Worm (Caenorhabditis elegans) whole organism, L2 larva: ENCODE data around the gene Y71H2AM.20.

Source experiments
- C34F6.9 ChIP-seq: fragments of 150-350 bp; optimal IDR thresholded peaks from 2 replicates; lab custom pipeline; 2014; ENCODE audit warnings: missing biosample characterization, missing genetic modification characterization
- F13H6.1 ChIP-seq: sonication (generic microtip); optimal IDR thresholded peaks from 2 replicates; lab custom pipeline; 2016; ENCODE audit warnings: missing genetic modification characterization, missing compliant biosample characterization
- R02D3.7 ChIP-seq: fragments of 150-350 bp; optimal IDR thresholded peaks from 2 replicates; lab custom pipeline; 2014; ENCODE audit warnings: missing biosample characterization, missing genetic modification characterization
- ZK546.5 ChIP-seq: sonication (generic microtip); optimal IDR thresholded peaks from 2 replicates; lab custom pipeline; 2017; ENCODE audit warnings: missing biosample characterization, missing genetic modification characterization
- alr-1 ChIP-seq: fragments of 150-350 bp; optimal IDR thresholded peaks from 2 replicates; lab custom pipeline; 2014; ENCODE audit warnings: missing biosample characterization, missing genetic modification characterization
- aly-2 ChIP-seq: fragments of 150-350 bp; optimal IDR thresholded peaks from 2 replicates; lab custom pipeline; 2014; ENCODE audit warnings: missing biosample characterization, missing genetic modification characterization
- ama-1 ChIP-seq: fragments of 150-350 bp; optimal IDR thresholded peaks from 2 replicates; lab custom pipeline; 2018; ENCODE audit warnings: inconsistent platforms
- ceh-16 ChIP-seq: fragments of 150-350 bp; optimal IDR thresholded peaks from 2 replicates; lab custom pipeline; 2014; ENCODE audit warnings: missing biosample characterization, missing genetic modification characterization
- ceh-82 ChIP-seq: fragments of 150-350 bp; optimal IDR thresholded peaks from 2 replicates; lab custom pipeline; 2014; ENCODE audit warnings: missing biosample characterization, missing genetic modification characterization
- crh-2 ChIP-seq: sonication (generic microtip); optimal IDR thresholded peaks from 2 replicates; lab custom pipeline; 2017; ENCODE audit warnings: missing biosample characterization, missing genetic modification characterization
- dmd-4 ChIP-seq: sonication (generic microtip); optimal IDR thresholded peaks from 2 replicates; lab custom pipeline; 2017; ENCODE audit warnings: missing biosample characterization, missing genetic modification characterization
- egl-27 ChIP-seq: sonication (generic microtip); optimal IDR thresholded peaks from 3 replicates; lab custom pipeline; 2017; ENCODE audit warnings: missing biosample characterization, missing genetic modification reagents, missing genetic modification characterization
- elt-1 ChIP-seq: fragments of 150-350 bp; optimal IDR thresholded peaks from 2 replicates; lab custom pipeline; 2014; ENCODE audit warnings: missing biosample characterization, missing genetic modification characterization
- fos-1 ChIP-seq: fragments of 150-350 bp; optimal IDR thresholded peaks from 2 replicates; lab custom pipeline; 2014; ENCODE audit warnings: missing biosample characterization, missing genetic modification characterization
- gmeb-1 ChIP-seq: fragments of 150-350 bp; optimal IDR thresholded peaks from 2 replicates; lab custom pipeline; 2014; ENCODE audit warnings: missing biosample characterization, missing genetic modification characterization
- lin-39 ChIP-seq: fragments of 150-350 bp; optimal IDR thresholded peaks from 2 replicates; lab custom pipeline; 2014; ENCODE audit warnings: missing biosample characterization, missing genetic modification reagents, missing genetic modification characterization
- lsy-2 ChIP-seq, 2 experiments: fragments of 150-350 bp in 1 of 2; sonication (generic microtip) in 1 of 2; optimal IDR thresholded peaks; 2 replicates each; lab custom pipeline; 2014 to 2017; ENCODE audit warnings: missing biosample characterization in 2 of 2, missing genetic modification characterization in 2 of 2
- mab-5 ChIP-seq: fragments of 150-350 bp; optimal IDR thresholded peaks from 2 replicates; lab custom pipeline; 2014; ENCODE audit warnings: missing biosample characterization, missing genetic modification characterization
- mbf-1 ChIP-seq: sonication (generic microtip); optimal IDR thresholded peaks from 2 replicates; lab custom pipeline; 2017; ENCODE audit warnings: missing biosample characterization, missing genetic modification characterization
- mdl-1 ChIP-seq, 2 experiments: fragments of 150-350 bp in 1 of 2; sonication (generic microtip) in 1 of 2; optimal IDR thresholded peaks; 2 replicates each; lab custom pipeline; 2017; ENCODE audit warnings: missing biosample characterization in 2 of 2, missing genetic modification characterization in 2 of 2
- nhr-11 ChIP-seq: fragments of 150-350 bp; optimal IDR thresholded peaks from 2 replicates; lab custom pipeline; 2014; ENCODE audit warnings: missing biosample characterization, missing genetic modification characterization
- nhr-12 ChIP-seq: fragments of 150-350 bp; optimal IDR thresholded peaks from 2 replicates; lab custom pipeline; 2014; ENCODE audit warnings: missing biosample characterization, missing genetic modification characterization
- nhr-129 ChIP-seq: fragments of 150-350 bp; optimal IDR thresholded peaks from 2 replicates; lab custom pipeline; 2014; ENCODE audit warnings: missing biosample characterization, missing genetic modification characterization
- nhr-21 ChIP-seq: fragments of 150-350 bp; optimal IDR thresholded peaks from 2 replicates; lab custom pipeline; 2014; ENCODE audit warnings: missing biosample characterization, missing genetic modification characterization
- nhr-23 ChIP-seq: fragments of 150-350 bp; optimal IDR thresholded peaks from 2 replicates; lab custom pipeline; 2014; ENCODE audit warnings: missing biosample characterization, missing genetic modification reagents, missing genetic modification characterization
- nhr-237 ChIP-seq: fragments of 150-350 bp; optimal IDR thresholded peaks from 2 replicates; lab custom pipeline; 2014; ENCODE audit warnings: missing biosample characterization, missing genetic modification characterization
- nhr-25 ChIP-seq: fragments of 150-350 bp; sonication (generic microtip); optimal IDR thresholded peaks from 3 replicates; lab custom pipeline; 2014; ENCODE audit warnings: missing biosample characterization, missing genetic modification characterization
- nhr-6 ChIP-seq: fragments of 150-350 bp; optimal IDR thresholded peaks from 2 replicates; lab custom pipeline; 2014; ENCODE audit warnings: missing biosample characterization, missing genetic modification characterization
- peb-1 ChIP-seq: fragments of 150-350 bp; optimal IDR thresholded peaks from 2 replicates; lab custom pipeline; 2014; ENCODE audit warnings: missing biosample characterization, missing genetic modification characterization
- sem-4 ChIP-seq: fragments of 150-350 bp; optimal IDR thresholded peaks from 2 replicates; lab custom pipeline; 2014; ENCODE audit warnings: missing biosample characterization, missing genetic modification reagents, missing genetic modification characterization
- skn-1 ChIP-seq: sonication (generic microtip); optimal IDR thresholded peaks from 2 replicates; lab custom pipeline; 2017; ENCODE audit warnings: missing biosample characterization, missing genetic modification characterization
- sma-3 ChIP-seq: sonication (generic microtip); optimal IDR thresholded peaks from 2 replicates; lab custom pipeline; 2016; ENCODE audit warnings: missing genetic modification reagents, missing genetic modification characterization, missing compliant biosample characterization
- sma-9 ChIP-seq, 2 experiments: fragments of 150-350 bp in 1 of 2; sonication (generic microtip) in 1 of 2; optimal IDR thresholded peaks; 2 replicates each; lab custom pipeline; 2014 to 2016; ENCODE audit warnings: missing genetic modification characterization in 2 of 2, mild to moderate bottlenecking in 1 of 2, missing biosample characterization in 1 of 2, missing compliant biosample characterization in 1 of 2, missing genetic modification reagents in 1 of 2, moderate library complexity in 1 of 2
- snpc-4 ChIP-seq: fragments of 150-350 bp; optimal IDR thresholded peaks from 2 replicates; lab custom pipeline; 2014; ENCODE audit warnings: missing biosample characterization, missing genetic modification characterization
- unc-39 ChIP-seq: fragments of 150-350 bp; optimal IDR thresholded peaks from 2 replicates; lab custom pipeline; 2014; ENCODE audit warnings: missing biosample characterization, missing genetic modification characterization
- unc-62 ChIP-seq: fragments of 150-350 bp; optimal IDR thresholded peaks from 2 replicates; lab custom pipeline; 2014; ENCODE audit warnings: missing biosample characterization, missing genetic modification reagents, missing genetic modification characterization
- zag-1 ChIP-seq: fragments of 150-350 bp; optimal IDR thresholded peaks from 2 replicates; lab custom pipeline; 2014; ENCODE audit warnings: missing biosample characterization, missing genetic modification characterization
- ztf-11 ChIP-seq: sonication (generic microtip); optimal IDR thresholded peaks from 2 replicates; lab custom pipeline; 2017; ENCODE audit warnings: missing biosample characterization, missing genetic modification characterization
- ztf-4 ChIP-seq: fragments of 150-350 bp; optimal IDR thresholded peaks from 2 replicates; lab custom pipeline; 2014; ENCODE audit warnings: missing biosample characterization, missing genetic modification characterization

The Y71H2AM.20 gene

ce11 chrIII:2795442-2796023 lies 9.8 kb upstream of the Y71H2AM.20 start:
- TF ChIP-seq peb-1 (tag; lab: Kevin White, UChicago) (no peak), egl-27 (no peak)

ce11 chrIII:2794057-2794456 lies 8.3 kb upstream of the Y71H2AM.20 start:
- TF ChIP-seq fos-1 (tag; lab: Kevin White, UChicago), result no peak
- TF ChIP-seq nhr-23 (tag; lab: Kevin White, UChicago), result no peak
- TF ChIP-seq nhr-25 (tag; lab: Kevin White, UChicago), result no peak
- TF ChIP-seq mdl-1 (tag; optimal IDR thresholded peaks at IDR 0.05; lab: Kevin White, UChicago), result no peak
- TF ChIP-seq F13H6.1 (tag; lab: Kevin White, UChicago), result no peak
- TF ChIP-seq unc-62 (GFP tag; lab: Kevin White, UChicago), result no peak
- TF ChIP-seq nhr-237 (tag; lab: Kevin White, UChicago), result no peak
- TF ChIP-seq ama-1 (lab: Kevin White, UChicago), result no peak
- no peak for TF ChIP-seq nhr-129 (tag; lab: Kevin White, UChicago)
- no peak for TF ChIP-seq snpc-4
- no peak for TF ChIP-seq nhr-11
- no peak for TF ChIP-seq nhr-6 (tag; lab: Kevin White, UChicago)
- TF ChIP-seq, all 48 proteins: peak for 0

ce11 chrIII:2787979-2788491 lies 2.3 kb upstream of the Y71H2AM.20 start, which contains the start of gene tbcc-1:
Gene tbcc-1 (plus strand): TSS chrIII:2788441.
- no peak for TF ChIP-seq C34F6.9 (tag; lab: Kevin White, UChicago)
- no peak for TF ChIP-seq unc-62 (GFP tag; lab: Kevin White, UChicago)
- TF ChIP-seq, all 48 proteins: peak for 0

- peak; percentile 29 for TF ChIP-seq sma-3
- no peak for TF ChIP-seq nhr-6 (tag; lab: Kevin White, UChicago)
- TF ChIP-seq lsy-2 (tag; optimal IDR thresholded peaks at IDR 0.05; lab: Kevin White, UChicago), result peak in 1 of 2 experiments; percentile 13
Observed at ce11 chrIII:2786740-2787139, 992 bp upstream of the Y71H2AM.20 start, which contains the start of gene nduc-2. Gene nduc-2 (plus strand): TSS chrIII:2786852.

- TF ChIP-seq mab-5 (tag; lab: Kevin White, UChicago), result no peak
- no peak for TF ChIP-seq unc-62 (GFP tag; lab: Kevin White, UChicago)
- TF ChIP-seq F13H6.1 (tag; lab: Kevin White, UChicago), result no peak
- TF ChIP-seq nhr-129 (tag; lab: Kevin White, UChicago), result no peak
- no peak for TF ChIP-seq nhr-11
- TF ChIP-seq mbf-1 (tag; lab: Kevin White, UChicago), result no peak
- TF ChIP-seq nhr-237 (tag; lab: Kevin White, UChicago), result no peak
- TF ChIP-seq ztf-4 (tag; lab: Kevin White, UChicago), result no peak
- TF ChIP-seq ama-1 (lab: Kevin White, UChicago), result no peak
- TF ChIP-seq fos-1 (tag; lab: Kevin White, UChicago), result no peak
- TF ChIP-seq lsy-2 (tag; optimal IDR thresholded peaks at IDR 0.05; lab: Kevin White, UChicago), result no peak
- TF ChIP-seq elt-1 (tag; lab: Kevin White, UChicago), result no peak
- TF ChIP-seq mdl-1 (tag; optimal IDR thresholded peaks at IDR 0.05; lab: Kevin White, UChicago), result no peak
- no peak for TF ChIP-seq aly-2
- no peak for TF ChIP-seq lin-39 (tag; lab: Kevin White, UChicago)
- TF ChIP-seq sem-4 (tag; lab: Kevin White, UChicago), result no peak
- no peak for TF ChIP-seq R02D3.7 (tag; lab: Kevin White, UChicago)
- TF ChIP-seq C34F6.9 (tag; lab: Kevin White, UChicago), result no peak
Observed at ce11 chrIII:2781833-2782232, 3.9 kb downstream of the Y71H2AM.20 start.

- TF ChIP-seq alr-1 (tag; lab: Kevin White, UChicago) (no peak), zag-1 (no peak), ztf-11 (tag; lab: Kevin White, UChicago) (no peak), aly-2 (no peak), lsy-2 (tag; optimal IDR thresholded peaks at IDR 0.05; lab: Kevin White, UChicago) (peak; percentile 97 to 99), mab-5 (tag; lab: Kevin White, UChicago) (no peak), ZK546.5 (tag; lab: Kevin White, UChicago) (no peak), nhr-6 (tag; lab: Kevin White, UChicago) (no peak), snpc-4 (no peak), unc-39 (tag; lab: Kevin White, UChicago) (no peak), mdl-1 (tag; optimal IDR thresholded peaks at IDR 0.05; lab: Kevin White, UChicago) (no peak), dmd-4 (no peak), unc-62 (GFP tag; lab: Kevin White, UChicago) (no peak), gmeb-1 (tag; lab: Kevin White, UChicago) (peak; percentile 52), nhr-23 (tag; lab: Kevin White, UChicago) (no peak), ceh-16 (tag; lab: Kevin White, UChicago) (no peak), nhr-12 (no peak), skn-1 (tag; lab: Kevin White, UChicago) (no peak), ama-1 (lab: Kevin White, UChicago) (no peak), ztf-4 (tag; lab: Kevin White, UChicago) (no peak), nhr-21 (no peak), lin-39 (tag; lab: Kevin White, UChicago) (no peak), nhr-129 (tag; lab: Kevin White, UChicago) (no peak), fos-1 (tag; lab: Kevin White, UChicago) (peak; percentile 8), ceh-82 (tag; lab: Kevin White, UChicago) (no peak), peb-1 (tag; lab: Kevin White, UChicago) (no peak), sma-9 (GFP tag; optimal IDR thresholded peaks at IDR 0.05; lab: Kevin White, UChicago) (no peak), sma-9 (tag; optimal IDR thresholded peaks at IDR 0.05; lab: Kevin White, UChicago) (no peak), crh-2 (tag; lab: Kevin White, UChicago) (peak; percentile 25), egl-27 (no peak)
Observed at ce11 chrIII:2780793-2781192, 5.0 kb downstream of the Y71H2AM.20 start, which contains the start of gene Y71H2AM.6. Gene Y71H2AM.6 (plus strand): TSS chrIII:2781056.
